Worm (Caenorhabditis elegans): ENCODE measurements around the gene unc-84.

unc-84 gene

DNA sequence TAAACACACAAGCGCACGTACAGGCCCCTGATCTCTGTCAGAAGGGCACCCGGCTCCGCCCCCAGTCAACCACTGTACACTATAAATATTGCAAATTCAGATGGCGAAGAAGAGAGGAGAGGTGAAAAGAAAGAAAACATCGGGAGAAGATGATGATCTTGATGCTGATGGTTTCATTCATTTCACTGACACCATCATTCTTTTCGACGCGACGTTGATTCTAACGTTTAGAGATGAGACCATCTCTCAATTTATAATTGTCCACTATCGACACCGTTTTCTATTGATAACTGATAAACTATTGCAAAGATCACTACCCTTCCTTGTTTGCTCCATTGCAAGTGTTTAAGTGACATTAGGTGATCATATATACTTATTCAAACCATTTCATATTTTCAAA is 43.2 kb upstream of the unc-84 start:
- TF ChIP-seq T23F11.4 (GFP tag; optimal IDR thresholded peaks at IDR 0.05) (no peak), dve-1 (tag; optimal IDR thresholded peaks at IDR 0.05) (peak; percentile 15), ceh-6 (GFP tag; optimal IDR thresholded peaks at IDR 0.05) (no peak)

DNA sequence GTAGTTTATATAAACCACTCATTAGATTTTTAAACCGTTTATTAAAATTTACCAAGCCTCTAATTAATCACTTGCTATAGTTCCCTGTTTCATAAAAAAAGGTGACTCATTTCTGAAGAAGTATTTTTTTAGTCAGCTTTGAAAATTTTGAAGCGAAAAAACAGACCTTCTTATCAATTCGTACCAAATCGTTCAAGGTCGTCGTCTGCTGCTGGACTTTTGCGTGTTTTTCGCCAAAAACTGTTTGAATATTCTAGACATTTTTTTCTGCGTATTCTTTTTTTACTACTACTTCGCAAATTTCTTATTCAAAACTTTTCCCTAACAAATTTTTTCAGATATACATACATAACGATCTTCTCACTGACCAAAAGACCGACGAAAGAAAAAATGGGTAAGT is 42.3 kb upstream of the unc-84 start, which contains the start of gene cah-4:
Gene cah-4, plus strand, starts transcription at position 339 of the 400 bp plus-strand sequence.
- TF ChIP-seq ahr-1 (tag; optimal IDR thresholded peaks at IDR 0.05): no peak
- TF ChIP-seq nhr-232 (tag; optimal IDR thresholded peaks at IDR 0.05): no peak
- no peak for TF ChIP-seq ztf-16 (tag; optimal IDR thresholded peaks at IDR 0.05)
- no peak for TF ChIP-seq hlh-6 (tag; optimal IDR thresholded peaks at IDR 0.05)
- no peak for TF ChIP-seq sox-4 (tag; optimal IDR thresholded peaks at IDR 0.05)
- TF ChIP-seq pha-2 (tag; optimal IDR thresholded peaks at IDR 0.05): no peak

- TF ChIP-seq unc-55 (GFP tag; optimal IDR thresholded peaks at IDR 0.05): peak; percentile 5
- no peak for TF ChIP-seq hlh-15 (tag; optimal IDR thresholded peaks at IDR 0.05)
- no peak for TF ChIP-seq madf-2 (tag; optimal IDR thresholded peaks at IDR 0.05)
Measured at ce11 chrX:13542757-13543156, 41.8 kb upstream of the unc-84 start.

ce11 chrX:13543350-13543749 is 41.2 kb upstream of the unc-84 start:
- no peak for TF ChIP-seq dmd-4 (tag; optimal IDR thresholded peaks at IDR 0.05; ENCODE audit: borderline replicate concordance)
- no peak for TF ChIP-seq tbx-2 (tag; optimal IDR thresholded peaks at IDR 0.05)
- TF ChIP-seq fkh-10 (GFP tag; optimal IDR thresholded peaks at IDR 0.05): no peak
- TF ChIP-seq zip-5 (tag; optimal IDR thresholded peaks at IDR 0.05): no peak
- TF ChIP-seq unc-86 (tag; optimal IDR thresholded peaks at IDR 0.05): no peak
- no peak for TF ChIP-seq elt-2 (tag; optimal IDR thresholded peaks at IDR 0.05)
- TF ChIP-seq ref-2 (tag; optimal IDR thresholded peaks at IDR 0.05): no peak

DNA sequence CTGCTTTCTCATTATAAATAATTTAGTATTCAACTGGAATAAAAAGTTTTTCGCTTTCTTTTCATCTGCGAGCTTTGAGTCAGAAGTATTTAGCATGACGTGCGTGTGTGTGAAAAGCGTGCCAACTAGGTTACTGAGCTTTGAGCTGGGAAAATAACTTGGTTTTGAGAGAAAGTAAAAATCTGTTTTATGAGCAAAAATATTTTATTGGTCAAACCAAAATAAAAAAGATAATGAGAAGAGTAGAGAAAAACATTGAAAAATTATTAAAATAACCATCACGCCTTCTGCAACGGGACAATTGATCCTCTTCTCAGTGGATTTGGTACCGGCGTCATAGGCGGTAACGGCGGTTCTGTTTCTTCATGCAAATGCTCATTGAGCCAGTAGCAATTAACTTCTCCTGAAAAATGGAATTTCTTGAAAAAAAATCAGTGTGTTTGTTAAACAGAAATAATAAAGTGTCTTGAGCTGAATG is 40.0 kb upstream of the unc-84 start:
- TF ChIP-seq ceh-18 (tag; optimal IDR thresholded peaks at IDR 0.05) (no peak), elt-2 (tag; optimal IDR thresholded peaks at IDR 0.05) (no peak), gmeb-2 (tag; optimal IDR thresholded peaks at IDR 0.05) (no peak), sox-4 (tag; optimal IDR thresholded peaks at IDR 0.05) (no peak), eyg-1 (tag; optimal IDR thresholded peaks at IDR 0.05) (no peak), pag-3 (tag; optimal IDR thresholded peaks at IDR 0.05; ENCODE audit: borderline replicate concordance) (no peak), ama-1 (optimal IDR thresholded peaks at IDR 0.05) (no peak), npax-4 (tag; optimal IDR thresholded peaks at IDR 0.05) (no peak), nhr-11 (tag; optimal IDR thresholded peaks at IDR 0.05) (no peak), ref-2 (tag; optimal IDR thresholded peaks at IDR 0.05) (no peak)

DNA sequence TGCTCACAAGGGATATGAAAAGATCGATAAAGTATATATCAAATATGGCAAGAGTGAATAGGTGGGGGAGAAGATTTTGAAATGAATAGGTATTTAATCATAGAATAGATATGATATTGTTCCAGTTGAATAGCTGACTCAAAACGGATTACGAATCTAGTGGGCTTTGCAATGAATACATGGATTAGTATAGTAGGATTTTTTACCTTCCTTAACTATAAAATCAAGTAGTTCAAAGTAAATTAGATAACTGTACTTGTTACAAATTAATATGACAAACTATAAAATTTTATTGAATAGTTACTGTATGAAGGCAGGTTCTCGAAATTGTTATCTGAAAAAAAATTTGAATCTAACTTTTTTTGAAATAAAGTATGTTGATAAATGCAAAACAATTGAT is 33.7 kb upstream of the unc-84 start, which contains the start of gene odr-1:
Gene odr-1, minus strand, starts transcription at position 101 of the 400 bp plus-strand sequence.
- TF ChIP-seq ceh-48 (tag; optimal IDR thresholded peaks at IDR 0.05) (no peak), nhr-11 (tag; optimal IDR thresholded peaks at IDR 0.05) (no peak), nhr-232 (tag; optimal IDR thresholded peaks at IDR 0.05) (no peak), pros-1 (tag; optimal IDR thresholded peaks at IDR 0.05) (no peak), F13H6.1 (tag; optimal IDR thresholded peaks at IDR 0.05) (no peak), ceh-14 (tag; optimal IDR thresholded peaks at IDR 0.05) (no peak), zip-5 (tag; optimal IDR thresholded peaks at IDR 0.05) (no peak), dmd-4 (tag; optimal IDR thresholded peaks at IDR 0.05; ENCODE audit: borderline replicate concordance) (no peak), pag-3 (tag; optimal IDR thresholded peaks at IDR 0.05; ENCODE audit: borderline replicate concordance) (no peak), ceh-31 (tag; optimal IDR thresholded peaks at IDR 0.05) (no peak), ceh-18 (tag; optimal IDR thresholded peaks at IDR 0.05) (no peak), pat-9 (tag; optimal IDR thresholded peaks at IDR 0.05) (no peak), fkh-6 (tag; optimal IDR thresholded peaks at IDR 0.05) (no peak), fax-1 (tag; optimal IDR thresholded peaks at IDR 0.05) (no peak), unc-55 (GFP tag; optimal IDR thresholded peaks at IDR 0.05) (no peak), unc-86 (tag; optimal IDR thresholded peaks at IDR 0.05) (no peak), T23F11.4 (GFP tag; optimal IDR thresholded peaks at IDR 0.05) (no peak)
